Worm (Caenorhabditis elegans) whole organism, L3 larva: Measurements from ENCODE around the gene srh-243.

Experiments used
- R02D3.7 ChIP-seq: fragments of 150-350 bp; optimal IDR thresholded peaks from 2 replicates; lab custom pipeline; 2014; ENCODE audit warnings: missing biosample characterization, missing genetic modification characterization
- aly-2 ChIP-seq: fragments of 150-350 bp; optimal IDR thresholded peaks from 2 replicates; lab custom pipeline; 2014; ENCODE audit warnings: missing biosample characterization, missing genetic modification characterization
- ceh-82 ChIP-seq: fragments of 150-350 bp; optimal IDR thresholded peaks from 2 replicates; lab custom pipeline; 2014; ENCODE audit warnings: missing biosample characterization, missing genetic modification characterization
- daf-12 ChIP-seq: fragments of 150-350 bp; optimal IDR thresholded peaks from 2 replicates; lab custom pipeline; 2014; ENCODE audit warnings: missing biosample characterization, missing genetic modification reagents, missing genetic modification characterization
- elt-2 ChIP-seq: sonication (generic microtip); optimal IDR thresholded peaks from 2 replicates; lab custom pipeline; 2016; ENCODE audit warnings: missing genetic modification reagents, mild to moderate bottlenecking, missing genetic modification characterization, missing compliant biosample characterization
- jun-1 ChIP-seq: fragments of 150-350 bp; optimal IDR thresholded peaks from 2 replicates; lab custom pipeline; 2014; ENCODE audit warnings: missing biosample characterization, missing genetic modification reagents, missing genetic modification characterization
- mdl-1 ChIP-seq: fragments of 150-350 bp; optimal IDR thresholded peaks from 2 replicates; lab custom pipeline; 2014; ENCODE audit warnings: missing biosample characterization, missing genetic modification characterization
- mml-1 ChIP-seq: fragments of 150-350 bp; sonication (generic microtip); optimal IDR thresholded peaks from 3 replicates; lab custom pipeline; 2014; ENCODE audit warnings: missing biosample characterization, missing genetic modification characterization
- nfya-1 ChIP-seq: sonication (generic microtip); optimal IDR thresholded peaks from 2 replicates; lab custom pipeline; 2017; ENCODE audit warnings: missing genetic modification characterization, mild to moderate bottlenecking, missing compliant biosample characterization, antibody characterized with exemption, moderate library complexity; ENCODE audit not compliant: insufficient read depth
- nhr-23 ChIP-seq: fragments of 150-350 bp; optimal IDR thresholded peaks from 2 replicates; lab custom pipeline; 2014; ENCODE audit warnings: missing biosample characterization, missing genetic modification reagents, missing genetic modification characterization
- skn-1 ChIP-seq: fragments of 150-350 bp; optimal IDR thresholded peaks from 2 replicates; lab custom pipeline; 2014; ENCODE audit warnings: missing biosample characterization, missing genetic modification characterization
- tbx-2 ChIP-seq: sonication (generic microtip); optimal IDR thresholded peaks from 2 replicates; lab custom pipeline; 2016; ENCODE audit warnings: mild to moderate bottlenecking, missing genetic modification characterization, missing compliant biosample characterization

- TF ChIP-seq mml-1 (no peak), R02D3.7 (tag; lab: Kevin White, UChicago) (no peak), skn-1 (tag; lab: Kevin White, UChicago) (no peak), nhr-23 (tag; lab: Kevin White, UChicago) (no peak), daf-12 (no peak), ceh-82 (tag; lab: Kevin White, UChicago) (no peak), jun-1 (tag; lab: Kevin White, UChicago) (no peak), nfya-1 (tag; lab: Kevin White, UChicago) (no peak), elt-2 (tag; lab: Kevin White, UChicago) (no peak), tbx-2 (no peak), mdl-1 (no peak), aly-2 (no peak)
These were observed 8.7 kb upstream of the srh-243 start, which contains the start of gene srh-270 for ce11 chrV:2861505-2861904.
